Worm (Caenorhabditis elegans) whole organism, mixed stage, embryonic: ENCODE measurements around the gene ccnk-1.

Experiments
- elt-1 ChIP-seq: sonication (generic microtip); optimal IDR thresholded peaks from 2 replicates; lab custom pipeline; 2017; ENCODE audit warnings: missing genetic modification characterization, mild to moderate bottlenecking, missing compliant biosample characterization, antibody characterized with exemption, moderate library complexity, borderline replicate concordance; ENCODE audit not compliant: insufficient read depth
- nhr-28 ChIP-seq: fragments of 150-350 bp; optimal IDR thresholded peaks from 2 replicates; lab custom pipeline; 2014; ENCODE audit warnings: missing biosample characterization, missing genetic modification characterization

- no peak for TF ChIP-seq nhr-28 (tag; lab: Kevin White, UChicago)
- TF ChIP-seq elt-1 (tag; lab: Kevin White, UChicago), result no peak
Measured at ce11 chrV:14635119-14635518, 22.8 kb downstream of the ccnk-1 start, which contains the start of gene F43D2.6.
